Worm (Caenorhabditis elegans): ENCODE measurements around the gene ssq-4.

The ssq-4 gene

DNA sequence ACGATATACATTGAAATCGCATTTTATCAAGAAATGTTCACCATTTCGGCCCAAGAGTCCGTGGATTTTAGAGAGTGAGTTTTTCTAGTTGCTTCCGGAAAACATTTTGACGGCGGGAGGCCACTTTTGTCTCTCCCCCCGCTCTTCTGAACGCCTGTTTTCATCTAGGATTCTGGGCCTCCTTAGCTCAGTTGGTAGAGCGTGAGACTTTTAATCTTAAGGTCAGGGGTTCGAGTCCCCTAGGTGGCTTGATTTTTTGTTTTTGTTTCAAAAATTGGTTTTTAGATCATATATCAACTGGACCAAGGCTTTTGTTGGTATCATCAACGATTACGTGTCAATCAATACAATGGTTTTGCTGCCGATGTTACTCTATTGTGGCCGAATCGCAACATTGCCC lies 22.5 kb downstream of the ssq-4 start (continued):
- TF ChIP-seq unc-130 (GFP tag; optimal IDR thresholded peaks at IDR 0.05), result peak; percentile 44
- TF ChIP-seq hmg-20 (GFP tag; IDR thresholded peaks at IDR 0.05), result no peak
- TF ChIP-seq F57A8.1 (GFP tag; optimal IDR thresholded peaks at IDR 0.05), result peak; percentile 26
- no peak for TF ChIP-seq mcd-1 (GFP tag; IDR thresholded peaks at IDR 0.05)
- no peak for TF ChIP-seq sdz-38 (tag; optimal IDR thresholded peaks at IDR 0.05)
- no peak for TF ChIP-seq nfya-2 (GFP tag; IDR thresholded peaks at IDR 0.05)
- TF ChIP-seq ztf-3 (GFP tag; optimal IDR thresholded peaks at IDR 0.05), result no peak
- peak; percentile 93 for TF ChIP-seq ztf-25 (GFP tag; IDR thresholded peaks at IDR 0.05)
- no peak for TF ChIP-seq B0336.3 (GFP tag; IDR thresholded peaks at IDR 0.05)
- no peak for TF ChIP-seq mes-4 (tag; optimal IDR thresholded peaks at IDR 0.05)
- TF ChIP-seq B0261.1 (tag; optimal IDR thresholded peaks at IDR 0.05), result peak; percentile 91
- peak; percentile 49 for TF ChIP-seq hrde-1 (tag; optimal IDR thresholded peaks at IDR 0.05; ENCODE audit: borderline replicate concordance)
- no peak; the same call in 1 of the 2 replicates for TF ChIP-seq dox-1 (GFP tag; IDR thresholded peaks at IDR 0.05)
- peak; percentile 56; the same call in 1 of the 2 replicates for TF ChIP-seq ceh-100 (GFP tag; IDR thresholded peaks at IDR 0.05)
- TF ChIP-seq zim-3 (tag; optimal IDR thresholded peaks at IDR 0.05), result peak; percentile 16
- TF ChIP-seq dpff-1 (tag; optimal IDR thresholded peaks at IDR 0.05), result no peak
- peak; percentile 86 for TF ChIP-seq attf-6 (GFP tag; IDR thresholded peaks at IDR 0.05)
- TF ChIP-seq bed-1 (GFP tag; IDR thresholded peaks at IDR 0.05), result no peak
- no peak for TF ChIP-seq mel-28 (tag; optimal IDR thresholded peaks at IDR 0.05; ENCODE audit: borderline replicate concordance)
- TF ChIP-seq aptf-3 (GFP tag; IDR thresholded peaks at IDR 0.05), result peak; percentile 67; the same call in 1 of the 2 replicates
- TF ChIP-seq tlf-1 (GFP tag; optimal IDR thresholded peaks at IDR 0.05), result no peak
- TF ChIP-seq attf-5 (GFP tag; optimal IDR thresholded peaks at IDR 0.05), result peak; percentile 37
- peak; percentile 78 for TF ChIP-seq ztf-28 (GFP tag; IDR thresholded peaks at IDR 0.05)
- no peak for TF ChIP-seq chd-7 (tag; optimal IDR thresholded peaks at IDR 0.05)
- no peak for TF ChIP-seq akir-1 (GFP tag; optimal IDR thresholded peaks at IDR 0.05)
- no peak for TF ChIP-seq F33H1.4 (GFP tag; IDR thresholded peaks at IDR 0.05)
- TF ChIP-seq K11D2.4 (GFP tag; IDR thresholded peaks at IDR 0.05), result no peak
- TF ChIP-seq ztf-26 (tag; optimal IDR thresholded peaks at IDR 0.05), result no peak
- TF ChIP-seq ceh-91 (GFP tag; IDR thresholded peaks at IDR 0.05), result no peak
- peak; percentile 80 for TF ChIP-seq mxl-1 (tag; optimal IDR thresholded peaks at IDR 0.05)
- no peak for TF ChIP-seq lin-35 (GFP tag; optimal IDR thresholded peaks at IDR 0.05)
- TF ChIP-seq somi-1 (GFP tag; optimal IDR thresholded peaks at IDR 0.05), result peak; percentile 8
- TF ChIP-seq snpc-4 (GFP tag; optimal IDR thresholded peaks at IDR 0.05), result peak; percentile 82
- peak; percentile 26 to 95 (median 92) for TF ChIP-seq snpc-4 (tag; optimal IDR thresholded peaks at IDR 0.05)
- TF ChIP-seq athp-1 (tag; optimal IDR thresholded peaks at IDR 0.05), result peak; percentile 63
- peak; percentile 47 for TF ChIP-seq ZK185.1 (tag; optimal IDR thresholded peaks at IDR 0.05; ENCODE audit: poor library complexity, severe bottlenecking)
- peak; percentile 86 for TF ChIP-seq die-1 (tag; optimal IDR thresholded peaks at IDR 0.05)
- peak; percentile 44 for TF ChIP-seq snpc-1.3 (tag; optimal IDR thresholded peaks at IDR 0.05; ENCODE audit: insufficient read depth)
- peak; percentile 82; the same call in 1 of the 2 replicates for TF ChIP-seq egl-44 (GFP tag; IDR thresholded peaks at IDR 0.05)
- no peak for TF ChIP-seq madf-6 (GFP tag; IDR thresholded peaks at IDR 0.05)
- TF ChIP-seq Y95B8A.8 (GFP tag; IDR thresholded peaks at IDR 0.05), result no peak
- TF ChIP-seq lin-40 (tag; optimal IDR thresholded peaks at IDR 0.05), result no peak

Data from whole organism, young adult.